Fruit fly (Drosophila melanogaster): Measurements from ENCODE around the gene dsx-c73A.

DNA sequence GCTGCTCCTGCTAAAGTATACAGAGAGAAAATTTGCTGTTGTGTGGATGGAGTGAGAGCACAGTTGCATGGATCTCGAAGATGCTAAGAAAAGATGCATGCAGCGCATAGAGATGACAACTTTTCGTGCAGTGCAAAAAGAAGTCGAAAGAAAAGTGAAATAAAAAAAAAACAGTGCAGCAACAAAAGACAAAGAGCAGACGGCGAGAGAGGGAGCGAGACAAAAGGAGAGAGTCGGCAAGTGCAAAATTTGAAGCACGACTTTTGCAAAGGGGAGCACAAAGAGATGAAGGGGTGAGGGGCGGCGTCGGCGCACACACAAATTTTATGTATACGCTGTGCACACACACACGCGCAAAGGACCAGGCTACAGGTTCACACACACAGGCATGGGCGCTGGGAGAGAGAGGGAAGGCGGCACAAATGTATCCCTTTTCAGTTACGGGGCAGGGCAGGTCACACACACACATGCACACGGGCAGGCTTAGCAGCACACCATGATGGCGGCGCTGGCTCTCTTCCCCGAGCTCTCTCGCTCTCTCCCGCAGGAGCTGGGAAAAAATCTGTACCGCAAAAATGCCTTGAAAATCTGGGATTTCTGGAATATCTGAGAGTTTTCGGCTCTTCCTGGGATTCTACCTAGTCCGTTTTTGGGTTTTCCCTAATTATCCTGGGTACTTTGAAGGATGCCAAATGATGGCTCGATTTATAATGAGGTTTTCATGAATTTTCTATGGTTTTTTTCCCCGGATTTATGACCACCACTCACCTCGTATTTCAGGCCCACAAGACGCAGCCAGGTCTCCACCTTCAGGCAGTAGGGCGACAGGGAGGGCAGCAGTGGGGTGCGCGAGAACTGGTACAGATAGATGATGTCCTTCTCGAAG lies 41.3 kb downstream of the dsx-c73A start:
- TF ChIP-seq EcR (GFP tag; optimal IDR thresholded peaks at IDR 0.05) (no peak), pan (optimal IDR thresholded peaks at IDR 0.05) (no peak), usp (GFP tag; optimal IDR thresholded peaks at IDR 0.05) (no peak), psq (optimal IDR thresholded peaks at IDR 0.05) (no peak), Dll (optimal IDR thresholded peaks at IDR 0.05) (peak; percentile 78)

Data from whole organism.